Worm (Caenorhabditis elegans) whole organism, L3 larva: ENCODE results near the gene T24D3.2.

Experiments
- R02D3.7 ChIP-seq: fragments of 150-350 bp; optimal IDR thresholded peaks from 2 replicates; lab custom pipeline; 2014; ENCODE audit warnings: missing biosample characterization, missing genetic modification characterization
- ama-1 ChIP-seq: fragments of 150-350 bp; optimal IDR thresholded peaks from 2 replicates; lab custom pipeline; 2018
- ceh-16 ChIP-seq: sonication (generic microtip); optimal IDR thresholded peaks from 2 replicates; lab custom pipeline; 2017; ENCODE audit warnings: missing biosample characterization, missing genetic modification characterization
- egl-5 ChIP-seq: fragments of 150-350 bp; optimal IDR thresholded peaks from 2 replicates; lab custom pipeline; 2017; ENCODE audit warnings: missing biosample characterization, missing genetic modification reagents, missing genetic modification characterization, inconsistent platforms
- elt-1 ChIP-seq: fragments of 150-350 bp; optimal IDR thresholded peaks from 2 replicates; lab custom pipeline; 2014; ENCODE audit warnings: missing biosample characterization, missing genetic modification characterization
- elt-2 ChIP-seq: sonication (generic microtip); optimal IDR thresholded peaks from 2 replicates; lab custom pipeline; 2016; ENCODE audit warnings: missing genetic modification reagents, mild to moderate bottlenecking, missing genetic modification characterization, missing compliant biosample characterization
- elt-3 ChIP-seq, 3 experiments: fragments of 150-350 bp in 1 of 3; sonication (generic microtip) in 2 of 3; optimal IDR thresholded peaks; 2 replicates in 2 of 3; 4 replicates in 1 of 3; lab custom pipeline; 2014 to 2017; ENCODE audit warnings: missing biosample characterization in 3 of 3, missing genetic modification characterization in 3 of 3
- fkh-10 ChIP-seq: sonication (generic microtip); optimal IDR thresholded peaks from 2 replicates; lab custom pipeline; 2017; ENCODE audit warnings: missing biosample characterization, missing genetic modification reagents, missing genetic modification characterization
- fkh-2 ChIP-seq: fragments of 150-350 bp; optimal IDR thresholded peaks from 2 replicates; lab custom pipeline; 2014; ENCODE audit warnings: missing biosample characterization, missing genetic modification reagents, missing genetic modification characterization
- fos-1 ChIP-seq: fragments of 150-350 bp; optimal IDR thresholded peaks from 2 replicates; lab custom pipeline; 2014; ENCODE audit warnings: missing biosample characterization, missing genetic modification characterization
- hmg-11 ChIP-seq: sonication (generic microtip); optimal IDR thresholded peaks from 2 replicates; lab custom pipeline; 2016; ENCODE audit warnings: missing genetic modification characterization, missing compliant biosample characterization
- lin-15B ChIP-seq: fragments of 150-350 bp; optimal IDR thresholded peaks from 2 replicates; lab custom pipeline; 2014; ENCODE audit warnings: missing biosample characterization, missing genetic modification characterization
- lin-39 ChIP-seq: fragments of 150-350 bp; optimal IDR thresholded peaks from 2 replicates; lab custom pipeline; 2018; ENCODE audit warnings: missing biosample characterization, missing genetic modification reagents, missing genetic modification characterization
- lsy-12 ChIP-seq: sonication (generic microtip); optimal IDR thresholded peaks from 2 replicates; lab custom pipeline; 2016; ENCODE audit warnings: mild to moderate bottlenecking, missing genetic modification characterization, missing compliant biosample characterization
- nfya-1 ChIP-seq: sonication (generic microtip); optimal IDR thresholded peaks from 2 replicates; lab custom pipeline; 2017; ENCODE audit warnings: missing genetic modification characterization, mild to moderate bottlenecking, missing compliant biosample characterization, antibody characterized with exemption, moderate library complexity; ENCODE audit not compliant: insufficient read depth
- nhr-12 ChIP-seq: fragments of 150-350 bp; optimal IDR thresholded peaks from 2 replicates; lab custom pipeline; 2014; ENCODE audit warnings: missing biosample characterization, missing genetic modification characterization
- nhr-23 ChIP-seq: fragments of 150-350 bp; optimal IDR thresholded peaks from 2 replicates; lab custom pipeline; 2014; ENCODE audit warnings: missing biosample characterization, missing genetic modification reagents, missing genetic modification characterization
- nhr-237 ChIP-seq: fragments of 150-350 bp; optimal IDR thresholded peaks from 2 replicates; lab custom pipeline; 2014; ENCODE audit warnings: missing biosample characterization, missing genetic modification characterization
- nhr-25 ChIP-seq: sonication (generic microtip); optimal IDR thresholded peaks from 2 replicates; lab custom pipeline; 2017; ENCODE audit warnings: missing biosample characterization, missing genetic modification characterization
- nhr-28 ChIP-seq: fragments of 150-350 bp; optimal IDR thresholded peaks from 2 replicates; lab custom pipeline; 2014; ENCODE audit warnings: missing biosample characterization, missing genetic modification characterization
- nhr-43 ChIP-seq: sonication (generic microtip); optimal IDR thresholded peaks from 2 replicates; lab custom pipeline; 2016; ENCODE audit warnings: mild to moderate bottlenecking, missing genetic modification characterization, missing compliant biosample characterization; ENCODE audit not compliant: poor library complexity, severe bottlenecking
- nhr-67 ChIP-seq: fragments of 150-350 bp; optimal IDR thresholded peaks from 2 replicates; lab custom pipeline; 2014; ENCODE audit warnings: missing biosample characterization, missing genetic modification characterization
- nhr-76 ChIP-seq: fragments of 150-350 bp; sonication (generic microtip); optimal IDR thresholded peaks from 5 replicates; lab custom pipeline; 2014; ENCODE audit warnings: missing biosample characterization, missing genetic modification characterization
- pha-4 ChIP-seq: fragments of 150-350 bp; optimal IDR thresholded peaks from 2 replicates; lab custom pipeline; 2014; ENCODE audit warnings: missing biosample characterization, missing genetic modification reagents, missing genetic modification characterization
- pqm-1 ChIP-seq: fragments of 150-350 bp; optimal IDR thresholded peaks from 2 replicates; lab custom pipeline; 2017; ENCODE audit warnings: missing biosample characterization, missing genetic modification characterization, inconsistent platforms
- skn-1 ChIP-seq: fragments of 150-350 bp; optimal IDR thresholded peaks from 2 replicates; lab custom pipeline; 2014; ENCODE audit warnings: missing biosample characterization, missing genetic modification characterization
- tbx-2 ChIP-seq: sonication (generic microtip); optimal IDR thresholded peaks from 2 replicates; lab custom pipeline; 2016; ENCODE audit warnings: mild to moderate bottlenecking, missing genetic modification characterization, missing compliant biosample characterization
- unc-39 ChIP-seq: sonication (generic microtip); optimal IDR thresholded peaks from 4 replicates; lab custom pipeline; 2017; ENCODE audit warnings: missing biosample characterization, missing genetic modification characterization
- unc-62 ChIP-seq: fragments of 150-350 bp; sonication (generic microtip); optimal IDR thresholded peaks from 4 replicates; lab custom pipeline; 2014; ENCODE audit warnings: missing biosample characterization, missing genetic modification reagents, missing genetic modification characterization
- zag-1 ChIP-seq: fragments of 150-350 bp; optimal IDR thresholded peaks from 2 replicates; lab custom pipeline; 2014; ENCODE audit warnings: missing biosample characterization, missing genetic modification characterization

The T24D3.2 gene

ce11 chrX:12407297-12407696 is 18.2 kb upstream of the T24D3.2 start:
- peak; percentile 32 for TF ChIP-seq nfya-1 (tag; lab: Kevin White, UChicago)
- peak; percentile 77 for TF ChIP-seq fkh-10 (GFP tag; lab: Kevin White, UChicago)
- no peak for TF ChIP-seq unc-62 (GFP tag; lab: Kevin White, UChicago)

- TF ChIP-seq lsy-12: no peak
- peak; percentile 37 for TF ChIP-seq elt-2 (tag; lab: Kevin White, UChicago)
Observed at ce11 chrX:12413941-12414340, 11.6 kb upstream of the T24D3.2 start, which contains the start of gene lin-2. TSS of gene lin-2 (minus strand) at chrX:12414041.

DNA sequence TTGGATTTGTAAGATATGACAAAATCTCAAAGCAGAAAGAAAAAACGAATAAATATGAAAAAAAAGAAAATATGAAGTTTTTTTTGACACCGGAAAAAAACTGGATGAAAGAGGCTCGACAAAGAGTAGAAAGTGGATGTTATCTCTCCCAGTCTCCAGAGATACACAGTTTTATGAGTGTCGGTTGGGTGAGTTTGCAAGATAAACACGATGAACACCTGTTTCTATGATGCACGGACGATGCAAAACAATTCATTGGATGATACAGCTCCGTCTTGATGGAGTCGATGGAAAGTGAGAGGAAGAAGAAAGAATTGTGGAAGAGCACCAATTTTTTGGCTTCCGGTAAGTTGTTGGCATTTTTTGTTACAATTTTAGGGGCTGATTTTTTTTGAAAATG is 9.7 kb upstream of the T24D3.2 start:
- TF ChIP-seq lin-39 (tag; lab: Kevin White, UChicago): peak; percentile 12
- no peak for TF ChIP-seq elt-2 (tag; lab: Kevin White, UChicago)
- TF ChIP-seq nfya-1 (tag; lab: Kevin White, UChicago): peak; percentile 7
- TF ChIP-seq ama-1 (lab: Kevin White, UChicago): no peak
- no peak for TF ChIP-seq fkh-2 (tag; lab: Kevin White, UChicago)

DNA sequence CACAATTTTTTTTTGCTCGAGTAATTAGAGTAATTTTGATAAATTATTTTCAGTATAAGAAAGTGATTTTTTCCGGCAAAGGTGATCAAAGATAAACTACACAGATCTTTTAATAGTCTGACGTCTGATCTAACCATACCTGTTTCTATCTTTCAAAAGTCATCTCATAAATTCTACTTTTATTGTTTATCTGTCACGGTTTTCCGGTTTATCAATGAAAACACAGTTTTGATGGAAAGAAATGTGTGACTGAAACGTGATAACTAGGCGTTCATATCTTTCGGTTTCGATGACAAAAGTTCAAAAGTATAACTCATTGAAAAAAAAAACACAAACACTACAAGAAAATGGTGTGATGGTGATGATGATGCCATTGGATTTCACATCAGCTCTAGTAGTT is 3.0 kb upstream of the T24D3.2 start:
- TF ChIP-seq unc-62 (GFP tag; lab: Kevin White, UChicago) (peak; percentile 17), nhr-25 (peak; percentile 19), unc-39 (tag; lab: Kevin White, UChicago) (no peak), elt-2 (tag; lab: Kevin White, UChicago) (no peak), nhr-43 (tag; lab: Kevin White, UChicago) (peak; percentile 34), nhr-23 (tag; lab: Kevin White, UChicago) (peak; percentile 68), tbx-2 (no peak)

DNA sequence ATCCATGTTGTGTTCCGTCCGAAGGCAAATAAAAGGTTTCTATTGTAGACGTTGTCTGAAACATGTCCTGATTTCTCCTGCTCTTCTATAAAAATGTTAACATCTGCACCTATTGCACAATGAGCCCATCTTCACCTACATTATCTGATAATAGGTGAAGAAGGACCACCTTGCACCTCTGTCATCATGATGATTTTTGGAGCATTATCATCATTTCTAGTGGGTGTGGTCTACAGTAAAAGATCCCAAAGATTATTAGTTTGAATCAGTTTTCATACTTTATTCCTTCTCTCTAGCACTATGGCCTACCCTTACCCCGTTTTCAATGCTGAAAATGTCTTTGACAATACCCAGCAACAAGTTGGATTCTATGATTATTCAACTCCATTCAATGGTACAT is 4.8 kb downstream of the T24D3.2 start, which contains the start of gene med-1:
Gene med-1 (plus strand): TSS at position 301 of the 400 bp plus-strand sequence.
- no peak for TF ChIP-seq lin-39 (tag; lab: Kevin White, UChicago)
- TF ChIP-seq R02D3.7 (tag; lab: Kevin White, UChicago): no peak
- TF ChIP-seq fkh-10 (GFP tag; lab: Kevin White, UChicago): no peak
- TF ChIP-seq zag-1 (tag; lab: Kevin White, UChicago): no peak
- TF ChIP-seq elt-1 (tag; lab: Kevin White, UChicago): no peak
- TF ChIP-seq egl-5 (tag; lab: Kevin White, UChicago): no peak
- no peak for TF ChIP-seq nhr-237
- no peak for TF ChIP-seq nhr-25
- no peak for TF ChIP-seq ama-1 (lab: Kevin White, UChicago)
- TF ChIP-seq elt-3 (tag; optimal IDR thresholded peaks at IDR 0.05; lab: Kevin White, UChicago): no peak
- no peak for TF ChIP-seq ceh-16 (tag; lab: Kevin White, UChicago)
- TF ChIP-seq nhr-23 (tag; lab: Kevin White, UChicago): no peak
- TF ChIP-seq fos-1 (tag; lab: Kevin White, UChicago): no peak
- no peak for TF ChIP-seq nhr-12 (tag; lab: Kevin White, UChicago)
- no peak for TF ChIP-seq lin-15B (tag; lab: Kevin White, UChicago)
- no peak for TF ChIP-seq tbx-2
- TF ChIP-seq hmg-11 (tag; lab: Kevin White, UChicago): no peak
- no peak for TF ChIP-seq skn-1
- TF ChIP-seq nhr-28: no peak
- no peak for TF ChIP-seq nhr-67 (tag; lab: Kevin White, UChicago)
- TF ChIP-seq, all 47 proteins: peak for 0

DNA sequence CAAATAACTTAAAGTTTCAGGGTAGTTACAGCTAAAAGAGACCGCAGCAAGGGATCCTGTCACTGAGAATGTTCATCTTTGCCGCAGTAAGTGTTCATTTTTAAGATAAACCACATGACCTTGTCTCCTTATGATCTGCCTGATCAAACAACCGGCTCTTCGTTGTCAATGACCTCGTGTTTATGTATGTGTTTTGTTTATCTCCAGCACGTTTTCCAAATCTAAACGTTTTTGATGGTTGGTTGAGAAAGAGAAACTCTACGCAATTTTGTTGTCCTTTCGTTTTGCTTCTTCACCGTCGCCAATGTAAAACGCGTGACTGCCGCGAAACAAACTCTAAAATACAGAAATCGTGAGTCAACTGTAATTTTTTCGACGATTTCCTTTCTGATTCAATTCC is 8.6 kb downstream of the T24D3.2 start, which contains the start of gene tsct-1:
Gene tsct-1 (plus strand): TSS at position 12 of the 400 bp plus-strand sequence.
- TF ChIP-seq pqm-1 (tag; lab: Kevin White, UChicago) (no peak), pha-4 (tag; lab: Kevin White, UChicago) (peak; percentile 86)

DNA sequence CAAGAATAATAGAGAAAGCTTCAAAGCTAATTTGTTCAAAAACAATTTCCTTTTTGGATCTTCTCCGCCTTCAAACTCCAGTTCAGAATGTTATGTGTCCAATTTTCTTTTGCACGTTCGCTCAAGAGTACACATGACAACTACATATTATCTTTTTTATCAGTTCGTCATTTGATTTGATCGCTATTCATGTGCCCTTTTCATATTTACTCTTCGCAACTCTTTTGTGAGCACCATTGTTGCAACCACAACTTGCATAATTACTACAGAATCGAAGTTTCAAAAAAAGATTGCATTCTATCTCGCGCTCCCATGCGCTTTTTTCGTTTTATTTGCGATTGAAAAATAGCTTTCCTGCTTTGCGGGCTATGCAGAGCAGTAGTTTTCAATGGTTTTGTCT is 9.7 kb downstream of the T24D3.2 start:
- no peak for TF ChIP-seq nhr-76
- peak; percentile 41 for TF ChIP-seq elt-2 (tag; lab: Kevin White, UChicago)
- peak; percentile 22 for TF ChIP-seq pqm-1 (tag; lab: Kevin White, UChicago)
- TF ChIP-seq pha-4 (tag; lab: Kevin White, UChicago): peak; percentile 56
- TF ChIP-seq, all 47 proteins: peak for 3
